Worm (Caenorhabditis elegans) whole organism, L2 larva: ENCODE data around the gene Y51H7C.13.
A peak's percentile ranks its signal among the peaks of the same experiment; 100 is the strongest.

Experiments used
- C34F6.9 ChIP-seq: fragments of 150-350 bp; optimal IDR thresholded peaks from 2 replicates; lab custom pipeline; 2014; ENCODE audit warnings: missing biosample characterization, missing genetic modification characterization
- F13H6.1 ChIP-seq: sonication (generic microtip); optimal IDR thresholded peaks from 2 replicates; lab custom pipeline; 2016; ENCODE audit warnings: missing genetic modification characterization, missing compliant biosample characterization
- Y55F3AM.14 ChIP-seq: fragments of 200-800 bp; sonication (Bioruptor generic); optimal IDR thresholded peaks from 2 replicates; lab custom pipeline; 2018; ENCODE audit warnings: mild to moderate bottlenecking, missing genetic modification characterization, missing compliant biosample characterization
- ZK546.5 ChIP-seq: sonication (generic microtip); optimal IDR thresholded peaks from 2 replicates; lab custom pipeline; 2017; ENCODE audit warnings: missing biosample characterization, missing genetic modification characterization
- alr-1 ChIP-seq: fragments of 150-350 bp; optimal IDR thresholded peaks from 2 replicates; lab custom pipeline; 2014; ENCODE audit warnings: missing biosample characterization, missing genetic modification characterization
- ama-1 ChIP-seq: fragments of 150-350 bp; optimal IDR thresholded peaks from 2 replicates; lab custom pipeline; 2018; ENCODE audit warnings: inconsistent platforms
- ceh-16 ChIP-seq: fragments of 150-350 bp; optimal IDR thresholded peaks from 2 replicates; lab custom pipeline; 2014; ENCODE audit warnings: missing biosample characterization, missing genetic modification characterization
- dmd-4 ChIP-seq: sonication (generic microtip); optimal IDR thresholded peaks from 2 replicates; lab custom pipeline; 2017; ENCODE audit warnings: missing biosample characterization, missing genetic modification characterization
- egl-27 ChIP-seq: sonication (generic microtip); optimal IDR thresholded peaks from 3 replicates; lab custom pipeline; 2017; ENCODE audit warnings: missing biosample characterization, missing genetic modification reagents, missing genetic modification characterization
- elt-3 ChIP-seq: sonication (generic microtip); optimal IDR thresholded peaks from 2 replicates; lab custom pipeline; 2017; ENCODE audit warnings: missing biosample characterization, missing genetic modification characterization
- fos-1 ChIP-seq: fragments of 150-350 bp; optimal IDR thresholded peaks from 2 replicates; lab custom pipeline; 2014; ENCODE audit warnings: missing biosample characterization, missing genetic modification characterization
- gmeb-1 ChIP-seq: fragments of 150-350 bp; optimal IDR thresholded peaks from 2 replicates; lab custom pipeline; 2014; ENCODE audit warnings: missing biosample characterization, missing genetic modification characterization
- lin-13 ChIP-seq: fragments of 150-350 bp; optimal IDR thresholded peaks from 2 replicates; lab custom pipeline; 2014; ENCODE audit warnings: missing biosample characterization, missing genetic modification reagents, missing genetic modification characterization
- lin-39 ChIP-seq: fragments of 150-350 bp; optimal IDR thresholded peaks from 2 replicates; lab custom pipeline; 2014; ENCODE audit warnings: missing biosample characterization, missing genetic modification reagents, missing genetic modification characterization
- lsy-2 ChIP-seq, 2 experiments: fragments of 150-350 bp in 1 of 2; sonication (generic microtip) in 1 of 2; optimal IDR thresholded peaks; 2 replicates each; lab custom pipeline; 2014 to 2017; ENCODE audit warnings: missing biosample characterization in 2 of 2, missing genetic modification characterization in 2 of 2
- mab-5 ChIP-seq: fragments of 150-350 bp; optimal IDR thresholded peaks from 2 replicates; lab custom pipeline; 2014; ENCODE audit warnings: missing biosample characterization, missing genetic modification characterization
- mdl-1 ChIP-seq, 2 experiments: fragments of 150-350 bp in 1 of 2; sonication (generic microtip) in 1 of 2; optimal IDR thresholded peaks; 2 replicates each; lab custom pipeline; 2017; ENCODE audit warnings: missing biosample characterization in 2 of 2, missing genetic modification characterization in 2 of 2
- nhr-10 ChIP-seq: sonication (generic microtip); optimal IDR thresholded peaks from 2 replicates; lab custom pipeline; 2017; ENCODE audit warnings: missing biosample characterization, missing genetic modification characterization
- nhr-11 ChIP-seq: fragments of 150-350 bp; optimal IDR thresholded peaks from 2 replicates; lab custom pipeline; 2014; ENCODE audit warnings: missing biosample characterization, missing genetic modification characterization
- nhr-12 ChIP-seq: fragments of 150-350 bp; optimal IDR thresholded peaks from 2 replicates; lab custom pipeline; 2014; ENCODE audit warnings: missing biosample characterization, missing genetic modification characterization
- nhr-129 ChIP-seq: fragments of 150-350 bp; optimal IDR thresholded peaks from 2 replicates; lab custom pipeline; 2014; ENCODE audit warnings: missing biosample characterization, missing genetic modification characterization
- nhr-237 ChIP-seq: fragments of 150-350 bp; optimal IDR thresholded peaks from 2 replicates; lab custom pipeline; 2014; ENCODE audit warnings: missing biosample characterization, missing genetic modification characterization
- nhr-6 ChIP-seq: fragments of 150-350 bp; optimal IDR thresholded peaks from 2 replicates; lab custom pipeline; 2014; ENCODE audit warnings: missing biosample characterization, missing genetic modification characterization
- sem-4 ChIP-seq: fragments of 150-350 bp; optimal IDR thresholded peaks from 2 replicates; lab custom pipeline; 2014; ENCODE audit warnings: missing biosample characterization, missing genetic modification reagents, missing genetic modification characterization
- skn-1 ChIP-seq: sonication (generic microtip); optimal IDR thresholded peaks from 2 replicates; lab custom pipeline; 2017; ENCODE audit warnings: missing biosample characterization, missing genetic modification characterization
- sma-3 ChIP-seq: sonication (generic microtip); optimal IDR thresholded peaks from 2 replicates; lab custom pipeline; 2016; ENCODE audit warnings: missing genetic modification reagents, missing genetic modification characterization, missing compliant biosample characterization
- sma-9 ChIP-seq, 2 experiments: fragments of 150-350 bp in 1 of 2; sonication (generic microtip) in 1 of 2; optimal IDR thresholded peaks; 2 replicates each; lab custom pipeline; 2014 to 2016; ENCODE audit warnings: missing genetic modification characterization in 2 of 2, mild to moderate bottlenecking in 1 of 2, missing biosample characterization in 1 of 2, missing compliant biosample characterization in 1 of 2, missing genetic modification reagents in 1 of 2, moderate library complexity in 1 of 2
- snpc-4 ChIP-seq: fragments of 150-350 bp; optimal IDR thresholded peaks from 2 replicates; lab custom pipeline; 2014; ENCODE audit warnings: missing biosample characterization, missing genetic modification characterization
- unc-55 ChIP-seq: fragments of 150-350 bp; sonication (generic microtip); optimal IDR thresholded peaks from 3 replicates; lab custom pipeline; 2014; ENCODE audit warnings: missing biosample characterization, missing genetic modification reagents, missing genetic modification characterization
- unc-62 ChIP-seq: fragments of 150-350 bp; optimal IDR thresholded peaks from 2 replicates; lab custom pipeline; 2014; ENCODE audit warnings: missing biosample characterization, missing genetic modification reagents, missing genetic modification characterization
- zag-1 ChIP-seq: fragments of 150-350 bp; optimal IDR thresholded peaks from 2 replicates; lab custom pipeline; 2014; ENCODE audit warnings: missing biosample characterization, missing genetic modification characterization
- ztf-1 ChIP-seq: fragments of 200-800 bp; sonication (Bioruptor generic); conservative IDR thresholded peaks from 2 replicates; pipeline ENCODE4 v1.3.6; 2022; ENCODE audit warnings: missing genetic modification characterization, missing compliant biosample characterization
- ztf-4 ChIP-seq: fragments of 150-350 bp; optimal IDR thresholded peaks from 2 replicates; lab custom pipeline; 2014; ENCODE audit warnings: missing biosample characterization, missing genetic modification characterization

Gene Y51H7C.13

ce11 chrII:1466448-1466847 lies at the start of gene Y51H7C.13:
Y51H7C.13 (minus strand) TSS chrII:1466548.
- TF ChIP-seq nhr-12 (tag; lab: Kevin White, UChicago): no peak
- TF ChIP-seq lin-39 (tag; lab: Kevin White, UChicago): no peak
- TF ChIP-seq sem-4 (tag; lab: Kevin White, UChicago): no peak
- no peak for TF ChIP-seq ceh-16 (tag; lab: Kevin White, UChicago)
- TF ChIP-seq lsy-2 (tag; optimal IDR thresholded peaks at IDR 0.05; lab: Kevin White, UChicago): no peak

ce11 chrII:1504266-1504665 lies 37.9 kb upstream of the Y51H7C.13 start, which contains the start of gene fdgt-1:
fdgt-1 (plus strand) TSS chrII:1504566.
- TF ChIP-seq skn-1 (no peak), nhr-11 (tag; lab: Kevin White, UChicago) (no peak)

- TF ChIP-seq ZK546.5 (tag; lab: Kevin White, UChicago) (no peak), fos-1 (tag; lab: Kevin White, UChicago) (peak; percentile 47), lin-13 (no peak), snpc-4 (tag; lab: Kevin White, UChicago) (no peak)
Measured at ce11 chrII:1503663-1504062, 37.3 kb upstream of the Y51H7C.13 start.

ce11 chrII:1501614-1502355 lies 35.4 kb upstream of the Y51H7C.13 start:
- TF ChIP-seq unc-55 (GFP tag; lab: Kevin White, UChicago) (peak; percentile 8), mdl-1 (tag; optimal IDR thresholded peaks at IDR 0.05; lab: Kevin White, UChicago) (peak; percentile 37 to 87), lsy-2 (tag; optimal IDR thresholded peaks at IDR 0.05; lab: Kevin White, UChicago) (peak in 1 of 2 experiments; percentile 56), F13H6.1 (tag; lab: Kevin White, UChicago) (peak; percentile 82), ztf-4 (tag; lab: Kevin White, UChicago) (peak; percentile 4), sem-4 (tag; lab: Kevin White, UChicago) (no peak), sma-9 (GFP tag; optimal IDR thresholded peaks at IDR 0.05; lab: Kevin White, UChicago) (peak; percentile 75), sma-9 (tag; optimal IDR thresholded peaks at IDR 0.05; lab: Kevin White, UChicago) (no peak), nhr-129 (tag; lab: Kevin White, UChicago) (peak; percentile 96), dmd-4 (no peak), unc-62 (peak; percentile 27), nhr-12 (tag; lab: Kevin White, UChicago) (no peak), C34F6.9 (tag; lab: Kevin White, UChicago) (peak; percentile 38)

ce11 chrII:1500959-1501358 lies 34.6 kb upstream of the Y51H7C.13 start:
- TF ChIP-seq gmeb-1 (tag; lab: Kevin White, UChicago): no peak
- TF ChIP-seq zag-1: no peak
- no peak for TF ChIP-seq elt-3
- TF ChIP-seq ztf-4 (tag; lab: Kevin White, UChicago): no peak
- no peak for TF ChIP-seq nhr-237 (tag; lab: Kevin White, UChicago)
- no peak for TF ChIP-seq sem-4 (tag; lab: Kevin White, UChicago)
- TF ChIP-seq nhr-12 (tag; lab: Kevin White, UChicago): no peak
- no peak for TF ChIP-seq sma-3
- no peak for TF ChIP-seq ztf-1
- TF ChIP-seq egl-27 (tag; lab: Kevin White, UChicago): no peak
- no peak for TF ChIP-seq nhr-6 (tag; lab: Kevin White, UChicago)
- no peak for TF ChIP-seq Y55F3AM.14 (GFP tag; lab: Kevin White, UChicago)

ce11 chrII:1500286-1500840 lies 34.0 kb upstream of the Y51H7C.13 start, which contains the start of gene emc-1:
emc-1 (minus strand) TSS chrII:1500330.
- peak; percentile 16 for TF ChIP-seq C34F6.9 (tag; lab: Kevin White, UChicago)
- no peak for TF ChIP-seq ama-1 (lab: Kevin White, UChicago)
- TF ChIP-seq lsy-2 (tag; optimal IDR thresholded peaks at IDR 0.05; lab: Kevin White, UChicago): peak in 1 of 2 experiments; percentile 22
- TF ChIP-seq snpc-4 (tag; lab: Kevin White, UChicago): no peak
- peak; percentile 8 for TF ChIP-seq unc-55 (GFP tag; lab: Kevin White, UChicago)
- TF ChIP-seq alr-1 (tag; lab: Kevin White, UChicago): no peak
- no peak for TF ChIP-seq Y55F3AM.14 (GFP tag; lab: Kevin White, UChicago)
- TF ChIP-seq unc-62: no peak
- TF ChIP-seq nhr-12 (tag; lab: Kevin White, UChicago): no peak
- no peak for TF ChIP-seq nhr-237 (tag; lab: Kevin White, UChicago)
- TF ChIP-seq egl-27 (tag; lab: Kevin White, UChicago): no peak
- TF ChIP-seq sma-9 (GFP tag; optimal IDR thresholded peaks at IDR 0.05; lab: Kevin White, UChicago): no peak
- TF ChIP-seq sma-9 (tag; optimal IDR thresholded peaks at IDR 0.05; lab: Kevin White, UChicago): no peak
- TF ChIP-seq lin-39 (tag; lab: Kevin White, UChicago): no peak
- TF ChIP-seq mab-5 (tag; lab: Kevin White, UChicago): no peak
- TF ChIP-seq nhr-10 (tag; lab: Kevin White, UChicago): no peak
- TF ChIP-seq sem-4 (tag; lab: Kevin White, UChicago): no peak
- no peak for TF ChIP-seq ztf-4 (tag; lab: Kevin White, UChicago)
- no peak for TF ChIP-seq nhr-11 (tag; lab: Kevin White, UChicago)
- TF ChIP-seq, all 48 proteins: peak for 3
